Worm (Caenorhabditis elegans): ENCODE results near the gene M117.1.

DNA sequence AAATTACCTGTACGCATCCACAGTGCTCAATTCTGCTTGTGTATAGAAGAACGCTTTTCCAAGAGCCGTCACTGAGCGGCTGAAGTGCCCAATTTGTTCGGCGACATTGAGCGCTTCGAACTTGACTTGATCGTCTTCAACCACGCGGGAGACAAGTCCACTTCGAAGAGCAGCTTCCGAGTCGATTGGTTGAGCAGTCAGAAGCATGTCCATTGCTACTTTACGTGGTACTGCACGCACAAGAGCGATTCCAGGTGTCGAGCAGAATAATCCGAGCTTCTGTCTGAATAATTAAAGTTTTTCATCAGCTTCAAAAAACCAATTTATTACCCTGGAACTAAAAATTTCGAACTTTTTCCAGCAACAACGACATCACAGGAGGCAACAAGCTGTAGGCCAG is 41.4 kb downstream of the M117.1 start:
- no peak for TF ChIP-seq nhr-12 (tag; optimal IDR thresholded peaks at IDR 0.05)
- TF ChIP-seq jun-1 (tag; optimal IDR thresholded peaks at IDR 0.05) = no peak
